Worm (Caenorhabditis elegans) whole organism, midembryonic: Measurements from ENCODE around the gene ZK666.1.

Experiments used
- T22C8.4 ChIP-seq: fragments of 200-800 bp; sonication (Bioruptor generic); IDR thresholded peaks from 2 replicates; pipeline ENCODE4 v1.3.6; 2022; ENCODE audit warnings: missing genetic modification characterization, missing compliant biosample characterization
- cog-1 ChIP-seq: sonication (generic microtip); optimal IDR thresholded peaks from 2 replicates; lab custom pipeline; 2016; ENCODE audit warnings: missing genetic modification characterization, missing compliant biosample characterization
- flt-1 ChIP-seq: fragments of 200-800 bp; sonication (Bioruptor generic); IDR thresholded peaks from 2 replicates; pipeline ENCODE4 v1.3.6; 2022; ENCODE audit warnings: missing genetic modification characterization, missing compliant biosample characterization
- klf-2 ChIP-seq: fragments of 200-800 bp; sonication (Bioruptor generic); conservative IDR thresholded peaks from 2 replicates; pipeline ENCODE4 v1.3.6; 2022; ENCODE audit warnings: missing genetic modification reagents, missing genetic modification characterization, missing compliant biosample characterization
- med-1 ChIP-seq: sonication (generic microtip); optimal IDR thresholded peaks from 2 replicates; lab custom pipeline; 2017; ENCODE audit warnings: missing genetic modification characterization, mild to moderate bottlenecking, missing compliant biosample characterization, antibody characterized with exemption, missing genetic modification reagents; ENCODE audit not compliant: insufficient read depth
- ref-1 ChIP-seq: fragments of 200-800 bp; sonication (Bioruptor generic); conservative IDR thresholded peaks from 2 replicates; pipeline ENCODE4 v1.3.6; 2022; ENCODE audit warnings: missing genetic modification reagents, missing genetic modification characterization, missing compliant biosample characterization
- tab-1 ChIP-seq: fragments of 200-800 bp; sonication (Bioruptor generic); IDR thresholded peaks from 2 replicates; pipeline ENCODE4 v1.3.6; 2022; ENCODE audit warnings: missing genetic modification characterization, missing compliant biosample characterization
- ztf-23 ChIP-seq: fragments of 200-800 bp; sonication (Bioruptor generic); IDR thresholded peaks from 2 replicates; pipeline ENCODE4 v1.3.6; 2022; ENCODE audit warnings: missing genetic modification reagents, missing genetic modification characterization, missing compliant biosample characterization
- ztf-29 ChIP-seq: fragments of 200-800 bp; sonication (Bioruptor generic); IDR thresholded peaks from 2 replicates; pipeline ENCODE4 v1.3.6; 2022; ENCODE audit warnings: missing genetic modification reagents, missing genetic modification characterization, missing compliant biosample characterization

Gene ZK666.1

DNA sequence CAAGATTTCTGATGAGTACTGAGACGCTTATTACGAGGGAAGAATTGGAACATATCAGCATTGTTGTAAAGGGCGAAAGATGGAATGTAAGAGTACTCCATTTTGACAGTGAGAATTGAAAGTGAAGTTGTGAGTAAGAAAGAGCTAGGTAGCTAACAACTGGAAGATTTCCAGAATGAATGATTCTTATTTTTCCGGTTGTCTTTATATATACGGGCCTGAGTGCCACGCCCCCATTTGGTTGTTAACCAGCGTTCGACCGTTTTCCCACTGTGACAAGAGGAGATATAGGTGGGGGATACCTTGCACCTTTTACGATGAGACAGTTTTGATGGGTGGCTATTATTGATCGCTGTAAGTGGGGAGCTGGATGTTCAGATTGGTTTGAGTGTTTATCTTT lies at the start of gene ZK666.1:
TSS of gene ZK666.1 (minus strand) at position 101 of the 400 bp plus-strand sequence.
- TF ChIP-seq ztf-29 (GFP tag; lab: Robert Waterston, UW): no peak
- TF ChIP-seq ref-1 (GFP tag; lab: Robert Waterston, UW): no peak
- no peak for TF ChIP-seq T22C8.4 (GFP tag; lab: Robert Waterston, UW)
- no peak for TF ChIP-seq tab-1 (GFP tag; lab: Robert Waterston, UW)
- no peak for TF ChIP-seq ztf-23
- no peak for TF ChIP-seq med-1 (GFP tag; lab: Kevin White, UChicago)
- no peak for TF ChIP-seq klf-2 (GFP tag; lab: Robert Waterston, UW)
- TF ChIP-seq flt-1 (GFP tag; lab: Robert Waterston, UW): no peak
- TF ChIP-seq cog-1 (tag; lab: Kevin White, UChicago): no peak

DNA sequence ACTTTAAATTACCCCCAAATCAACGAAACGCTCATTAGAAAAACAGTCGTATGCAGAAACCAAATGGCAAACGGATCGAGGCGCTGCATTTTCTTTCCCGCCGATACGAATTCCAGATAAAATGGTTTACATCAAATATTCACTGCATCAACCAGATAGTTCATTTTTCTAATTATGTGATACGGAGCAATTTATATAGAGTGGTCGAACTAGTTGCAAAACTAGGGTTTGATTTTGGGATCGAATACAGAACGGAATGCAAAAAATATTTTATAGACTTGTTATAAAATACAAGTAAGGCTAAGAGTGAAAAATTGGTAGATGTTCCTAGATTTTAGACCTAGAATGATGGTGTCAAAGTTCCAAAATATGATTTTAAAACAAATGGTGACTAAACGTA lies 48.7 kb upstream of the ZK666.1 start:
- TF ChIP-seq ref-1 (GFP tag; lab: Robert Waterston, UW) (no peak), T22C8.4 (GFP tag; lab: Robert Waterston, UW) (no peak), tab-1 (GFP tag; lab: Robert Waterston, UW) (no peak), ztf-29 (GFP tag; lab: Robert Waterston, UW) (no peak), ztf-23 (no peak), flt-1 (GFP tag; lab: Robert Waterston, UW) (no peak), cog-1 (tag; lab: Kevin White, UChicago) (no peak), klf-2 (GFP tag; lab: Robert Waterston, UW) (no peak), med-1 (GFP tag; lab: Kevin White, UChicago) (no peak)

DNA sequence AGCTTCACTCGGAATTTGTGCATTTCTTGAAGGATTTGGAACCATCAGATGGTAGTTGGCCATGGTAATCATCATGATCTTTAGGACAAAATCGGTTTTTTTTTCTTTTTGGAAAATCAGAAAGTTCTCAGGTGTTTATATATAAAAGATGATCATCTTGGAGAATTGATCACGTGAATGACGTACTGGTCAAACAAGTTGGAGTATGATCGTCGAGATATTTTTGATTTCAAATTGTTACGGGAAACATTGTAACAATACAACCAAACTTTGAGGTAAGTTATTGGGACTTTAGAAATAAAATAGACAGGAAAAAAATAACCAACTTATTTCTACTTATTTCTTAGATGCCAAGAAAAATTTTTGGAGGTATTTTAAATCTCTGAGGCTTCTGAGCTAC lies 47.9 kb upstream of the ZK666.1 start, which contains the start of gene F59B10.4:
TSS of gene F59B10.4 (minus strand) at position 101 of the 400 bp plus-strand sequence.
- no peak for TF ChIP-seq flt-1 (GFP tag; lab: Robert Waterston, UW)
- no peak for TF ChIP-seq tab-1 (GFP tag; lab: Robert Waterston, UW)
- TF ChIP-seq ztf-23: no peak
- no peak for TF ChIP-seq ztf-29 (GFP tag; lab: Robert Waterston, UW)
- no peak for TF ChIP-seq klf-2 (GFP tag; lab: Robert Waterston, UW)
- no peak for TF ChIP-seq med-1 (GFP tag; lab: Kevin White, UChicago)
- TF ChIP-seq T22C8.4 (GFP tag; lab: Robert Waterston, UW): no peak

DNA sequence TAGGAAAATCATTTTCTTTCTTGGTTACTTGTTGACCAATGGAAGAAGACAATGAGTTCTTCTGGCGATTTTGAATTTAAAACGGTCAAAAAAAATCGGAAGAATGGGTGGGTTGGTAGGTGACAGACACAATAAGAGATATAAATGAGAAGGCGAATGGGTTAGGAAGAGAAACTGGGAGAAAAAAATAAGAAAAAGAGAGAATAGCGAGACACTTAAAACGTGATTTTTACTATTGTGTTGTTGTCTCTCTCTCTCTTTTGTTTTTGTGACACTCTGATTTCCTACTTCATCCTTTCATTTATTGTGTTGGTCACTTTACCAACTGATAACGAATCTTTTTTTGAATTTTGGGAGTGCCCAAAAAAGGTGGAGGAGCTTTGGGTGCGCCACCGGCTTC lies 45.2 kb upstream of the ZK666.1 start:
- TF ChIP-seq ref-1 (GFP tag; lab: Robert Waterston, UW): no peak
- TF ChIP-seq T22C8.4 (GFP tag; lab: Robert Waterston, UW): no peak
- no peak for TF ChIP-seq flt-1 (GFP tag; lab: Robert Waterston, UW)
- no peak for TF ChIP-seq cog-1 (tag; lab: Kevin White, UChicago)
- TF ChIP-seq ztf-29 (GFP tag; lab: Robert Waterston, UW): no peak
- TF ChIP-seq klf-2 (GFP tag; lab: Robert Waterston, UW): no peak
- no peak for TF ChIP-seq ztf-23
- TF ChIP-seq tab-1 (GFP tag; lab: Robert Waterston, UW): no peak
- no peak for TF ChIP-seq med-1 (GFP tag; lab: Kevin White, UChicago)

DNA sequence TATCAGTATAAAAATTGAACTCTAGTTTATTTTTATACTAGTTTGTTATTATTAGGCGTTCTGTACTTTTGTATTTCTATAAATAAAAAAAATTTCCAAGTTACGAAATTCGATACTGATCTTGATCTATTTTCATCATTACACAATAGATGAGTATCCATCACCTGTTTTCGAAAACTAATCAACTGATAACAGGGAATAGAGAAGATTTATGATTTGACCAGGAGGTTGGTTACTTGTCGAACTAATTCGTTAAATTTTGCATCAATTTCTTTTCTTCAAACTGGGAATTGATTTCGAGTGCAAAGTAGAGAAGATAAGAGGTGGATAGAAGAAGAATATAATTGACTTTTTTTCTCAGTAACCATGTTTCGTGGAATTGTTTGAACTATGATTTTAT lies 44.3 kb upstream of the ZK666.1 start:
- TF ChIP-seq tab-1 (GFP tag; lab: Robert Waterston, UW) (no peak), med-1 (GFP tag; lab: Kevin White, UChicago) (no peak), T22C8.4 (GFP tag; lab: Robert Waterston, UW) (no peak), flt-1 (GFP tag; lab: Robert Waterston, UW) (no peak), ztf-29 (GFP tag; lab: Robert Waterston, UW) (no peak), ref-1 (GFP tag; lab: Robert Waterston, UW) (no peak), cog-1 (tag; lab: Kevin White, UChicago) (no peak), ztf-23 (no peak), klf-2 (GFP tag; lab: Robert Waterston, UW) (no peak)

DNA sequence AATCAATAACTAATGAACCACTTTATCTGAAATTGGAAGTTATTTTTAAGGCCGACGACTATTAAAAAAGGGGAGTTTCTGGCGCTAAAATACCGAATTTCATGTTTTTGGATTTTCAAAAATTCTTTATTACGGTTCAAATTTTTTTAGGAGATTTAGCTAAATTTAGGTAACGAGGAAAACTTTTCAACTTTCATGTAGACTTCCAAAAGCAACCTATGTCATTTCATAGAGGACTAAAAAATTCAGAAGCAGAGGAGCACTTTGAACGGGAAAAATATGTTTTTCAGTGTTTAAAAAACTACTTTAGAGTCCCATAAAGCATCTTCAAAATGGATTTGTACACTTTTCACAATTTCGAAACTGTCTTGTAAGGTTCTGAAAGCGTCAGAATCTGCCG lies 42.2 kb upstream of the ZK666.1 start:
- TF ChIP-seq klf-2 (GFP tag; lab: Robert Waterston, UW) (no peak), cog-1 (tag; lab: Kevin White, UChicago) (no peak), ztf-29 (GFP tag; lab: Robert Waterston, UW) (no peak), ztf-23 (no peak), med-1 (GFP tag; lab: Kevin White, UChicago) (no peak), flt-1 (GFP tag; lab: Robert Waterston, UW) (no peak), tab-1 (GFP tag; lab: Robert Waterston, UW) (no peak), ref-1 (GFP tag; lab: Robert Waterston, UW) (no peak), T22C8.4 (GFP tag; lab: Robert Waterston, UW) (no peak)

DNA sequence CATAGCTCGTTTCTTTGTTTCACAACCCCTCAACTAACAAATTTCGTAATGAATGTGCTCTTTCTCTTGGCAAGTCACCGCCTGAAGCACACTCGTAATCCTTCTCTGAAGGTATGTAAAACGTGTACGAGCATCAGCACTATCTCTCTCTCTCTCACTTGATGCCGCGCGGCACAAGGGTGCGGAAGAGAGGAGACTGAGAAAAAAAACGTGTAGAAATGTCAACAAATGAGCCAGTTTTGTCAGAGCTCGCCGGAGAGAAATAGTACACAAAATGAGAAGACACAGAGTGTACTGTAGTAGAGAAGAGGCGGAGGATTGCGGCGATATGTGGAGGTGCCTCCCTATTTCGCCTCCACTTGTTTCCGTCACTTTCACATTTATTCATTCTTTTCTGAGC lies 39.1 kb upstream of the ZK666.1 start, which contains the start of gene F59B10.3:
TSS of gene F59B10.3 (plus strand) at position 301 of the 400 bp plus-strand sequence.
- TF ChIP-seq tab-1 (GFP tag; lab: Robert Waterston, UW) (no peak), flt-1 (GFP tag; lab: Robert Waterston, UW) (no peak), ref-1 (GFP tag; lab: Robert Waterston, UW) (no peak), ztf-29 (GFP tag; lab: Robert Waterston, UW) (no peak), med-1 (GFP tag; lab: Kevin White, UChicago) (no peak), T22C8.4 (GFP tag; lab: Robert Waterston, UW) (no peak), ztf-23 (no peak), klf-2 (GFP tag; lab: Robert Waterston, UW) (no peak), cog-1 (tag; lab: Kevin White, UChicago) (no peak)

DNA sequence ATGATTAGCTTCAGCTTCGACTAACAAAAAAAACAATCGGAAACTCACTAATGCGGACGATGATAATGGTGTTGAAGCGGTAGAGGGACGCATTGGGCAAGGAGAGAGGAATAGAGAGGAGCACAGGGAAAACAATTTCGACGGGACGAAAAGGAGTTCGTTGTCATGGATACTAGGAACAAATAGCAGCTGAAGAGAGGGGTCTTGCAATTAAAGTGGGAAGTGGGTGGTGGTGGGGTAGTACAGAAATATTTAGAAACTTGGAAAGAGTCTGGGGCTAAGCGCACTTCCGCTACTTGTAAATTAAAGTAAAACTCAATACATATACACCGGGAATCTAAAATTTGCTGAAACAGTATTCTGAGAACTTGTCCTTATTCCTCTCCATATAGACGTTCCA lies 38.6 kb upstream of the ZK666.1 start, which contains the start of gene F59B10.2:
TSS of gene F59B10.2 (minus strand) at position 101 of the 400 bp plus-strand sequence.
- TF ChIP-seq tab-1 (GFP tag; lab: Robert Waterston, UW): no peak
- TF ChIP-seq cog-1 (tag; lab: Kevin White, UChicago): no peak
- no peak for TF ChIP-seq ztf-29 (GFP tag; lab: Robert Waterston, UW)
- no peak for TF ChIP-seq T22C8.4 (GFP tag; lab: Robert Waterston, UW)
- no peak for TF ChIP-seq flt-1 (GFP tag; lab: Robert Waterston, UW)
- no peak for TF ChIP-seq klf-2 (GFP tag; lab: Robert Waterston, UW)
- no peak for TF ChIP-seq ztf-23
- no peak for TF ChIP-seq ref-1 (GFP tag; lab: Robert Waterston, UW)
- TF ChIP-seq med-1 (GFP tag; lab: Kevin White, UChicago): no peak

DNA sequence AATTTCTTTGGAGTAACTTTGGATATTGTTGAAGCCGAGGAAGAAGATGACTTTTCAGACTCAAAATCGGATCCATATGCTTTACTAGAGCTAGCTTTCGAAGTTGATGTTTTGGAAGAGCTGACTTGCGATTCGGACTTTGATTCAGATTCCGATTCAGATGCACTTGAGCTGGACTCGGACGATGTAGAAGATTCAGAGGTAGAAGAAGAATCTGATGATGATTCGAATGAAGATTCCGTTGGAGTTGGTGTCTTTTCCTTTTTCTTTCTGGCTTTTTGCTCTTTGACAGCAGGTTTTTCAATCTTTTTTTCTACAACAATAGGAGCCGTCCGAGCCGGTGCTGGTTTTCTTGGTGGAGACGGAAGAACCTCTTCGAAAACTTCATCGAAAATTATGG lies 36.8 kb upstream of the ZK666.1 start:
- no peak for TF ChIP-seq tab-1 (GFP tag; lab: Robert Waterston, UW)
- TF ChIP-seq med-1 (GFP tag; lab: Kevin White, UChicago): no peak
- no peak for TF ChIP-seq T22C8.4 (GFP tag; lab: Robert Waterston, UW)
- no peak for TF ChIP-seq ztf-23
- no peak for TF ChIP-seq ztf-29 (GFP tag; lab: Robert Waterston, UW)
- TF ChIP-seq klf-2 (GFP tag; lab: Robert Waterston, UW): no peak
- TF ChIP-seq cog-1 (tag; lab: Kevin White, UChicago): no peak
- TF ChIP-seq ref-1 (GFP tag; lab: Robert Waterston, UW): no peak
- TF ChIP-seq flt-1 (GFP tag; lab: Robert Waterston, UW): no peak
